Fruit fly (Drosophila melanogaster): ENCODE measurements around the gene raskol.

The raskol gene

dm6 chrX:17696637-17697036 is 13.3 kb upstream of the raskol start (continued):
- TF ChIP-seq Sry-δ (GFP tag; optimal IDR thresholded peaks at IDR 0.05), result no peak
- TF ChIP-seq ken (GFP tag; IDR thresholded peaks at IDR 0.05), result no peak
- no peak for TF ChIP-seq Dfd (GFP tag; optimal IDR thresholded peaks at IDR 0.05)
- no peak for TF ChIP-seq ato (GFP tag; IDR thresholded peaks at IDR 0.05; ENCODE audit: partially characterized antibody)
- no peak for TF ChIP-seq tna (GFP tag; IDR thresholded peaks at IDR 0.05; ENCODE audit: partially characterized antibody)
- no peak for TF ChIP-seq CG30431 (GFP tag; optimal IDR thresholded peaks at IDR 0.05)
- peak; percentile 77 for TF ChIP-seq vvl (GFP tag; IDR thresholded peaks at IDR 0.05)
- 0 out of 2 replicates have a peak, but pooled peaks have one; percentile 18 for TF ChIP-seq Rx (GFP tag; IDR thresholded peaks at IDR 0.05)
- peak in 1 of 2 experiments; percentile 21 for TF ChIP-seq Eip74EF (GFP tag; optimal IDR thresholded peaks at IDR 0.05)
- TF ChIP-seq PHDP (tag; optimal IDR thresholded peaks at IDR 0.05), result peak; percentile 77
- no peak for TF ChIP-seq CG11723 (GFP tag; optimal IDR thresholded peaks at IDR 0.05)
- 0 out of 2 replicates have a peak, but pooled peaks have one; percentile 24 for TF ChIP-seq Poxn (GFP tag; IDR thresholded peaks at IDR 0.05)
- 0 out of 2 replicates have a peak, but pooled peaks have one; percentile 47 for TF ChIP-seq CG43689 (GFP tag; IDR thresholded peaks at IDR 0.05)
- peak; percentile 40; the same call in 1 of the 2 replicates for TF ChIP-seq CG4730 (GFP tag; IDR thresholded peaks at IDR 0.05)
- peak; percentile 48 for TF ChIP-seq CG32772 (GFP tag; IDR thresholded peaks at IDR 0.05)
- no peak for TF ChIP-seq br (optimal IDR thresholded peaks at IDR 0.05)
- TF ChIP-seq psq (GFP tag; optimal IDR thresholded peaks at IDR 0.05), result no peak
- TF ChIP-seq CG7987 (GFP tag; optimal IDR thresholded peaks at IDR 0.05), result no peak
- no peak for TF ChIP-seq nau (GFP tag; optimal IDR thresholded peaks at IDR 0.05)
- no peak for TF ChIP-seq pan (optimal IDR thresholded peaks at IDR 0.05)
- TF ChIP-seq pan (GFP tag; optimal IDR thresholded peaks at IDR 0.05 in 1 of 2, IDR thresholded peaks at IDR 0.05 in 1 of 2), result peak in 1 of 2 experiments; percentile 74
- no peak for TF ChIP-seq ac (GFP tag; optimal IDR thresholded peaks at IDR 0.05)
- no peak for TF ChIP-seq oc (tag; optimal IDR thresholded peaks at IDR 0.05)
- no peak for TF ChIP-seq GATAe (GFP tag; conservative IDR thresholded peaks at IDR 0.05)
- TF ChIP-seq trem (tag; optimal IDR thresholded peaks at IDR 0.05), result no peak
- no peak for TF ChIP-seq CG12155 (GFP tag; optimal IDR thresholded peaks at IDR 0.05)
- TF ChIP-seq dysf (GFP tag; IDR thresholded peaks at IDR 0.05), result peak; percentile 75
- TF ChIP-seq jumu (GFP tag; optimal IDR thresholded peaks at IDR 0.05), result no peak
- TF ChIP-seq HLH4C (GFP tag; IDR thresholded peaks at IDR 0.05; ENCODE audit: partially characterized antibody), result no peak
- TF ChIP-seq CG12744 (GFP tag; optimal IDR thresholded peaks at IDR 0.05), result no peak
- no peak for TF ChIP-seq Doc2 (GFP tag; IDR thresholded peaks at IDR 0.05)
- peak; percentile 6 for TF ChIP-seq CG10209 (GFP tag; optimal IDR thresholded peaks at IDR 0.05)
- TF ChIP-seq emc (GFP tag; optimal IDR thresholded peaks at IDR 0.05), result no peak
- no peak for TF ChIP-seq Myb (GFP tag; optimal IDR thresholded peaks at IDR 0.05)
- peak; percentile 15 for TF ChIP-seq CG9609 (GFP tag; optimal IDR thresholded peaks at IDR 0.05)
- no peak for TF ChIP-seq CG10431 (GFP tag; optimal IDR thresholded peaks at IDR 0.05)
- peak; percentile 0 for TF ChIP-seq kay (GFP tag; optimal IDR thresholded peaks at IDR 0.05)
- TF ChIP-seq CG10321 (GFP tag; IDR thresholded peaks at IDR 0.05), result peak; percentile 49; the same call in 1 of the 2 replicates
- TF ChIP-seq CG31365 (tag; optimal IDR thresholded peaks at IDR 0.05), result no peak
- no peak for TF ChIP-seq CG10959 (GFP tag; IDR thresholded peaks at IDR 0.05)
- no peak for TF ChIP-seq da (GFP tag; optimal IDR thresholded peaks at IDR 0.05)
- no peak for TF ChIP-seq ap (GFP tag; IDR thresholded peaks at IDR 0.05)
- no peak for TF ChIP-seq sens-2 (GFP tag; IDR thresholded peaks at IDR 0.05)
- peak; percentile 39; the same call in 1 of the 2 replicates for TF ChIP-seq danr (GFP tag; IDR thresholded peaks at IDR 0.05)
- no peak for TF ChIP-seq CG12071 (GFP tag; optimal IDR thresholded peaks at IDR 0.05)
- TF ChIP-seq CG5245 (GFP tag; optimal IDR thresholded peaks at IDR 0.05), result no peak
- no peak for TF ChIP-seq org-1 (GFP tag; optimal IDR thresholded peaks at IDR 0.05)
- TF ChIP-seq Doc3 (GFP tag; IDR thresholded peaks at IDR 0.05; ENCODE audit: partially characterized antibody), result no peak
- no peak for TF ChIP-seq CG33213 (GFP tag; optimal IDR thresholded peaks at IDR 0.05)
- no peak for TF ChIP-seq fd102C (GFP tag; optimal IDR thresholded peaks at IDR 0.05)
- TF ChIP-seq Ravus (GFP tag; IDR thresholded peaks at IDR 0.05), result no peak; the same call in 1 of the 2 replicates
- TF ChIP-seq Meics (GFP tag; optimal IDR thresholded peaks at IDR 0.05), result peak; percentile 48
